Fruit fly (Drosophila melanogaster): ENCODE results near the gene Sec61gamma.

Sec61gamma gene

dm6 chrX:19663196-19663858 is 20.2 kb downstream of the Sec61gamma start (continued):
- no peak for TF ChIP-seq Fer2 (tag; optimal IDR thresholded peaks at IDR 0.05)
- TF ChIP-seq NfI (GFP tag; optimal IDR thresholded peaks at IDR 0.05): peak; percentile 37
- TF ChIP-seq CG18619 (GFP tag; optimal IDR thresholded peaks at IDR 0.05): peak; percentile 71
- peak; percentile 25 for TF ChIP-seq CG10274 (GFP tag; optimal IDR thresholded peaks at IDR 0.05)
- no peak for TF ChIP-seq br (optimal IDR thresholded peaks at IDR 0.05)
- no peak for TF ChIP-seq Lpt (GFP tag; optimal IDR thresholded peaks at IDR 0.05)
- no peak for TF ChIP-seq CG5953 (GFP tag; IDR thresholded peaks at IDR 0.05)
- TF ChIP-seq CG14667 (GFP tag; IDR thresholded peaks at IDR 0.05): no peak
- TF ChIP-seq CG32767 (GFP tag; IDR thresholded peaks at IDR 0.05): no peak
- TF ChIP-seq CG33213 (GFP tag; optimal IDR thresholded peaks at IDR 0.05): no peak
- no peak for TF ChIP-seq hb (GFP tag; IDR thresholded peaks at IDR 0.05; ENCODE audit: partially characterized antibody)
- TF ChIP-seq nau (GFP tag; optimal IDR thresholded peaks at IDR 0.05): no peak
- TF ChIP-seq Nf-YA (GFP tag; IDR thresholded peaks at IDR 0.05): no peak
- TF ChIP-seq CG12219 (GFP tag; optimal IDR thresholded peaks at IDR 0.05): no peak
- peak; percentile 64 for TF ChIP-seq CG15269 (tag; optimal IDR thresholded peaks at IDR 0.05)
- no peak for TF ChIP-seq ken (GFP tag; IDR thresholded peaks at IDR 0.05)
- TF ChIP-seq CG1603 (tag; optimal IDR thresholded peaks at IDR 0.05): no peak
- no peak for TF ChIP-seq NFAT (GFP tag; IDR thresholded peaks at IDR 0.05)
- TF ChIP-seq Poxn (GFP tag; IDR thresholded peaks at IDR 0.05): no peak
- peak; percentile 62 for TF ChIP-seq Nf-YC (tag; optimal IDR thresholded peaks at IDR 0.05)
- TF ChIP-seq CG1024 (GFP tag; IDR thresholded peaks at IDR 0.05): no peak
- no peak for TF ChIP-seq lmd (GFP tag; IDR thresholded peaks at IDR 0.05)
- TF ChIP-seq stc (GFP tag; IDR thresholded peaks at IDR 0.05): no peak
- peak; percentile 14 to 38 for TF ChIP-seq dpn (GFP tag; optimal IDR thresholded peaks at IDR 0.05)
- no peak for TF ChIP-seq salm (tag; optimal IDR thresholded peaks at IDR 0.05)
- TF ChIP-seq slou (GFP tag; optimal IDR thresholded peaks at IDR 0.05): no peak
- TF ChIP-seq CG9797 (GFP tag; optimal IDR thresholded peaks at IDR 0.05): no peak
- TF ChIP-seq sqz (GFP tag; optimal IDR thresholded peaks at IDR 0.05): no peak
- TF ChIP-seq CG9932 (GFP tag; IDR thresholded peaks at IDR 0.05): 0 out of 2 replicates have a peak, but pooled peaks have one; percentile 4
- peak; percentile 32 for TF ChIP-seq Dek (tag; optimal IDR thresholded peaks at IDR 0.05)
- TF ChIP-seq sima (GFP tag; optimal IDR thresholded peaks at IDR 0.05): no peak
- TF ChIP-seq cwo (GFP tag; optimal IDR thresholded peaks at IDR 0.05): peak; percentile 47
- no peak; the same call in 2 of the 3 replicates for TF ChIP-seq croc (GFP tag; conservative IDR thresholded peaks at IDR 0.05)
- no peak for TF ChIP-seq HmgD (GFP tag; optimal IDR thresholded peaks at IDR 0.05)
- no peak for TF ChIP-seq CG3847 (GFP tag; IDR thresholded peaks at IDR 0.05)
- TF ChIP-seq CG12391 (tag; optimal IDR thresholded peaks at IDR 0.05): peak; percentile 66
- TF ChIP-seq CG10959 (GFP tag; IDR thresholded peaks at IDR 0.05): no peak
- no peak for TF ChIP-seq Rx (GFP tag; IDR thresholded peaks at IDR 0.05)
- TF ChIP-seq HLH4C (GFP tag; IDR thresholded peaks at IDR 0.05; ENCODE audit: partially characterized antibody): no peak
- TF ChIP-seq CG15073 (GFP tag; optimal IDR thresholded peaks at IDR 0.05): no peak
- peak; percentile 19 for TF ChIP-seq ewg (GFP tag; optimal IDR thresholded peaks at IDR 0.05)
- no peak for TF ChIP-seq zen2 (GFP tag; IDR thresholded peaks at IDR 0.05; ENCODE audit: partially characterized antibody)
- no peak for TF ChIP-seq inv (GFP tag; IDR thresholded peaks at IDR 0.05; ENCODE audit: partially characterized antibody)
- TF ChIP-seq H2.0 (GFP tag; IDR thresholded peaks at IDR 0.05): no peak
- TF ChIP-seq CG2199 (GFP tag; IDR thresholded peaks at IDR 0.05): no peak
- TF ChIP-seq Doc3 (GFP tag; IDR thresholded peaks at IDR 0.05; ENCODE audit: partially characterized antibody): no peak
- peak; percentile 71 for TF ChIP-seq row (GFP tag; IDR thresholded peaks at IDR 0.05)
- no peak for TF ChIP-seq ERR (GFP tag; optimal IDR thresholded peaks at IDR 0.05)
- peak in 1 of 2 experiments; percentile 31 for TF ChIP-seq bsh (GFP tag; optimal IDR thresholded peaks at IDR 0.05)
- TF ChIP-seq ftz-f1 (GFP tag; optimal IDR thresholded peaks at IDR 0.05): no peak
- no peak for TF ChIP-seq al (GFP tag; IDR thresholded peaks at IDR 0.05)

Data from whole organism, embryonic.